Worm (Caenorhabditis elegans) whole organism, late embryonic: Measurements from ENCODE around the gene C55C3.3.

Source experiments
- C38D4.7 ChIP-seq: fragments of 200-800 bp; sonication (Bioruptor generic); optimal IDR thresholded peaks from 2 replicates; lab custom pipeline; 2018; ENCODE audit warnings: mild to moderate bottlenecking, missing genetic modification characterization, moderate library complexity, missing compliant biosample characterization
- F13H6.1 ChIP-seq: sonication (generic microtip); optimal IDR thresholded peaks from 2 replicates; lab custom pipeline; 2016; ENCODE audit warnings: missing genetic modification characterization, missing compliant biosample characterization
- T23F11.4 ChIP-seq: fragments of 200-800 bp; sonication (Bioruptor generic); optimal IDR thresholded peaks from 2 replicates; lab custom pipeline; 2018; ENCODE audit warnings: mild to moderate bottlenecking, missing genetic modification characterization, missing compliant biosample characterization
- ahr-1 ChIP-seq: sonication (generic microtip); optimal IDR thresholded peaks from 2 replicates; lab custom pipeline; 2016; ENCODE audit warnings: missing genetic modification characterization, missing compliant biosample characterization
- ama-1 ChIP-seq: fragments of 150-350 bp; optimal IDR thresholded peaks from 2 replicates; lab custom pipeline; 2014
- ceh-14 ChIP-seq: sonication (generic microtip); optimal IDR thresholded peaks from 2 replicates; lab custom pipeline; 2016; ENCODE audit warnings: missing genotype, missing genetic modification characterization, missing compliant biosample characterization
- ceh-18 ChIP-seq: sonication (generic microtip); optimal IDR thresholded peaks from 2 replicates; lab custom pipeline; 2016; ENCODE audit warnings: missing genetic modification characterization, missing compliant biosample characterization
- ceh-30 ChIP-seq: fragments of 150-350 bp; optimal IDR thresholded peaks from 2 replicates; lab custom pipeline; 2014; ENCODE audit warnings: missing biosample characterization, missing genetic modification characterization
- ceh-31 ChIP-seq: sonication (generic microtip); optimal IDR thresholded peaks from 2 replicates; lab custom pipeline; 2016; ENCODE audit warnings: missing genetic modification characterization, missing compliant biosample characterization
- ceh-6 ChIP-seq: fragments of 200-800 bp; sonication (Bioruptor generic); optimal IDR thresholded peaks from 2 replicates; lab custom pipeline; 2018; ENCODE audit warnings: mild to moderate bottlenecking, missing genetic modification characterization, missing compliant biosample characterization
- che-1 ChIP-seq: sonication (generic microtip); optimal IDR thresholded peaks from 2 replicates; lab custom pipeline; 2016; ENCODE audit warnings: mild to moderate bottlenecking, missing genetic modification characterization, missing compliant biosample characterization
- elt-2 ChIP-seq: sonication (generic microtip); optimal IDR thresholded peaks from 2 replicates; lab custom pipeline; 2016; ENCODE audit warnings: missing genetic modification reagents, missing genetic modification characterization, missing compliant biosample characterization
- fax-1 ChIP-seq: sonication (generic microtip); optimal IDR thresholded peaks from 2 replicates; lab custom pipeline; 2016; ENCODE audit warnings: missing genotype, missing genetic modification characterization, missing compliant biosample characterization
- fkh-10 ChIP-seq: fragments of 150-350 bp; optimal IDR thresholded peaks from 2 replicates; lab custom pipeline; 2014; ENCODE audit warnings: missing biosample characterization, missing genetic modification reagents, missing genetic modification characterization
- fkh-6 ChIP-seq: sonication (generic microtip); optimal IDR thresholded peaks from 2 replicates; lab custom pipeline; 2016; ENCODE audit warnings: missing genetic modification characterization, missing compliant biosample characterization
- gmeb-2 ChIP-seq: sonication (generic microtip); optimal IDR thresholded peaks from 2 replicates; lab custom pipeline; 2016; ENCODE audit warnings: missing genetic modification characterization, inconsistent platforms, missing compliant biosample characterization
- hlh-13 ChIP-seq: fragments of 200-800 bp; sonication (Bioruptor generic); optimal IDR thresholded peaks from 2 replicates; lab custom pipeline; 2018; ENCODE audit warnings: mild to moderate bottlenecking, missing genetic modification characterization, missing compliant biosample characterization
- hlh-6 ChIP-seq: sonication (generic microtip); optimal IDR thresholded peaks from 2 replicates; lab custom pipeline; 2016; ENCODE audit warnings: missing genotype, missing genetic modification characterization, missing compliant biosample characterization
- hlh-8 ChIP-seq: sonication (generic microtip); optimal IDR thresholded peaks from 2 replicates; lab custom pipeline; 2016; ENCODE audit warnings: missing genotype, missing genetic modification characterization, missing compliant biosample characterization
- lin-11 ChIP-seq: fragments of 200-800 bp; sonication (Bioruptor generic); optimal IDR thresholded peaks from 2 replicates; lab custom pipeline; 2018; ENCODE audit warnings: mild to moderate bottlenecking, missing genetic modification characterization, missing compliant biosample characterization
- mec-3 ChIP-seq: sonication (generic microtip); optimal IDR thresholded peaks from 2 replicates; lab custom pipeline; 2016; ENCODE audit warnings: borderline replicate concordance, missing genetic modification characterization, missing compliant biosample characterization
- nhr-11 ChIP-seq: fragments of 150-350 bp; optimal IDR thresholded peaks from 2 replicates; lab custom pipeline; 2014; ENCODE audit warnings: missing biosample characterization, missing genetic modification characterization
- nhr-232 ChIP-seq: sonication (generic microtip); optimal IDR thresholded peaks from 2 replicates; lab custom pipeline; 2016; ENCODE audit warnings: missing genetic modification characterization, missing compliant biosample characterization
- odd-2 ChIP-seq: sonication (generic microtip); optimal IDR thresholded peaks from 2 replicates; lab custom pipeline; 2017; ENCODE audit warnings: antibody characterized with exemption, mild to moderate bottlenecking, missing genetic modification characterization, missing compliant biosample characterization
- pax-1 ChIP-seq: fragments of 150-350 bp; optimal IDR thresholded peaks from 2 replicates; lab custom pipeline; 2014; ENCODE audit warnings: missing biosample characterization, missing genetic modification characterization
- pqm-1 ChIP-seq: sonication (generic microtip); optimal IDR thresholded peaks from 2 replicates; lab custom pipeline; 2016; ENCODE audit warnings: missing genetic modification characterization, missing compliant biosample characterization
- pros-1 ChIP-seq: fragments of 150-350 bp; optimal IDR thresholded peaks from 2 replicates; lab custom pipeline; 2014; ENCODE audit warnings: missing biosample characterization, missing genetic modification reagents, missing genetic modification characterization
- ref-2 ChIP-seq: sonication (generic microtip); optimal IDR thresholded peaks from 2 replicates; lab custom pipeline; 2016; ENCODE audit warnings: missing genetic modification characterization, missing compliant biosample characterization
- rnt-1 ChIP-seq: sonication (generic microtip); optimal IDR thresholded peaks from 2 replicates; lab custom pipeline; 2016; ENCODE audit warnings: missing genetic modification characterization, missing compliant biosample characterization
- sox-2 ChIP-seq: fragments of 200-800 bp; sonication (Bioruptor generic); IDR thresholded peaks from 2 replicates; pipeline ENCODE4 v1.3.6; 2022; ENCODE audit warnings: missing genetic modification reagents, missing genetic modification characterization, missing compliant biosample characterization
- syd-9 ChIP-seq: sonication (generic microtip); optimal IDR thresholded peaks from 2 replicates; lab custom pipeline; 2016; ENCODE audit warnings: mild to moderate bottlenecking, missing genetic modification characterization, moderate library complexity, missing compliant biosample characterization
- tbx-2 ChIP-seq: sonication (generic microtip); optimal IDR thresholded peaks from 2 replicates; lab custom pipeline; 2016; ENCODE audit warnings: missing genetic modification characterization, missing compliant biosample characterization
- ttx-3 ChIP-seq: sonication (generic microtip); optimal IDR thresholded peaks from 2 replicates; lab custom pipeline; 2016; ENCODE audit warnings: missing genetic modification reagents, missing genetic modification characterization, missing compliant biosample characterization
- zip-5 ChIP-seq: sonication (generic microtip); optimal IDR thresholded peaks from 2 replicates; lab custom pipeline; 2016; ENCODE audit warnings: missing genetic modification characterization, missing compliant biosample characterization

Gene C55C3.3

ce11 chrIV:5658897-5659296 is 26.2 kb upstream of the C55C3.3 start:
- TF ChIP-seq ceh-30 (tag; lab: Kevin White, UChicago) (no peak), elt-2 (tag; lab: Kevin White, UChicago) (no peak), rnt-1 (tag; lab: Kevin White, UChicago) (no peak), fax-1 (tag; lab: Kevin White, UChicago) (no peak), ttx-3 (no peak), T23F11.4 (GFP tag; lab: Kevin White, UChicago) (no peak), pros-1 (tag; lab: Kevin White, UChicago) (no peak), odd-2 (tag; lab: Kevin White, UChicago) (no peak), ceh-31 (tag; lab: Kevin White, UChicago) (no peak), che-1 (no peak), hlh-6 (tag; lab: Kevin White, UChicago) (no peak), hlh-8 (tag; lab: Kevin White, UChicago) (no peak), ceh-14 (tag; lab: Kevin White, UChicago) (no peak), nhr-232 (no peak), ahr-1 (tag; lab: Kevin White, UChicago) (no peak)

- peak; percentile 75 for TF ChIP-seq elt-2 (tag; lab: Kevin White, UChicago)
- no peak for TF ChIP-seq ref-2 (tag; lab: Kevin White, UChicago)
These were observed 25.6 kb upstream of the C55C3.3 start for ce11 chrIV:5659461-5659860.

ce11 chrIV:5660239-5660638 is 24.8 kb upstream of the C55C3.3 start, which contains the start of gene skn-1:
TSS of gene skn-1 (minus strand) at chrIV:5660384.
- TF ChIP-seq mec-3 (tag; lab: Kevin White, UChicago), result no peak
- no peak for TF ChIP-seq tbx-2 (tag; lab: Kevin White, UChicago)
- TF ChIP-seq fkh-6, result no peak
- TF ChIP-seq F13H6.1 (tag; lab: Kevin White, UChicago), result no peak
- TF ChIP-seq elt-2 (tag; lab: Kevin White, UChicago), result no peak
- no peak for TF ChIP-seq syd-9
- TF ChIP-seq nhr-11, result no peak
- no peak for TF ChIP-seq ceh-18 (tag; lab: Kevin White, UChicago)
- no peak for TF ChIP-seq sox-2
- no peak for TF ChIP-seq pax-1
- no peak for TF ChIP-seq C38D4.7 (GFP tag; lab: Kevin White, UChicago)
- TF ChIP-seq ceh-30 (tag; lab: Kevin White, UChicago), result no peak
- TF ChIP-seq ama-1 (lab: Kevin White, UChicago), result no peak
- TF ChIP-seq, all 69 proteins: peak for 0

- TF ChIP-seq ttx-3, result no peak
- TF ChIP-seq sox-2, result no peak
- no peak for TF ChIP-seq zip-5 (tag; lab: Kevin White, UChicago)
- no peak for TF ChIP-seq ceh-6
- no peak for TF ChIP-seq syd-9
- no peak for TF ChIP-seq hlh-13 (GFP tag; lab: Kevin White, UChicago)
- no peak for TF ChIP-seq pqm-1
- no peak for TF ChIP-seq hlh-6 (tag; lab: Kevin White, UChicago)
- no peak for TF ChIP-seq ref-2 (tag; lab: Kevin White, UChicago)
- no peak for TF ChIP-seq elt-2 (tag; lab: Kevin White, UChicago)
- no peak for TF ChIP-seq fax-1 (tag; lab: Kevin White, UChicago)
- TF ChIP-seq ceh-31 (tag; lab: Kevin White, UChicago), result no peak
These were observed 23.0 kb upstream of the C55C3.3 start for ce11 chrIV:5662073-5662472.

ce11 chrIV:5662886-5663285 is 22.2 kb upstream of the C55C3.3 start:
- TF ChIP-seq F13H6.1 (tag; lab: Kevin White, UChicago) (no peak), lin-11 (no peak), gmeb-2 (no peak), mec-3 (tag; lab: Kevin White, UChicago) (no peak), odd-2 (tag; lab: Kevin White, UChicago) (no peak), zip-5 (tag; lab: Kevin White, UChicago) (no peak), pax-1 (no peak), fkh-10 (GFP tag; lab: Kevin White, UChicago) (no peak)
